Worm (Caenorhabditis elegans) whole organism, L4 larva: ENCODE data around the gene cutl-5.

Experiments
- F26F4.8 ChIP-seq: fragments of 200-800 bp; sonication (Bioruptor generic); conservative IDR thresholded peaks from 2 replicates; pipeline ENCODE4 v1.3.6; 2022; ENCODE audit warnings: missing genetic modification characterization, missing compliant biosample characterization
- T20F7.1 ChIP-seq: fragments of 200-800 bp; sonication (Bioruptor generic); optimal IDR thresholded peaks from 2 replicates; lab custom pipeline; 2018; ENCODE audit warnings: mild to moderate bottlenecking, missing genetic modification characterization, missing compliant biosample characterization
- T26A8.4 ChIP-seq: fragments of 200-800 bp; sonication (Bioruptor generic); IDR thresholded peaks from 2 replicates; pipeline ENCODE4 v1.3.6; 2022; ENCODE audit warnings: missing genetic modification characterization, missing compliant biosample characterization
- aly-2 ChIP-seq: sonication (generic microtip); optimal IDR thresholded peaks from 2 replicates; lab custom pipeline; 2018; ENCODE audit warnings: missing biosample characterization, missing genetic modification characterization
- arid-1 ChIP-seq: fragments of 200-800 bp; sonication (Bioruptor generic); conservative IDR thresholded peaks from 2 replicates; pipeline ENCODE4 v1.3.6; 2022; ENCODE audit warnings: missing genetic modification reagents, missing genetic modification characterization, missing compliant biosample characterization
- attf-4 ChIP-seq: sonication (generic microtip); optimal IDR thresholded peaks from 3 replicates; lab custom pipeline; 2017; ENCODE audit warnings: missing biosample characterization, missing genetic modification characterization
- ceh-28 ChIP-seq: fragments of 150-350 bp; optimal IDR thresholded peaks from 2 replicates; lab custom pipeline; 2014; ENCODE audit warnings: missing biosample characterization, missing genetic modification reagents, missing genetic modification characterization
- ceh-32 ChIP-seq: sonication (generic microtip); optimal IDR thresholded peaks from 2 replicates; lab custom pipeline; 2016; ENCODE audit warnings: mild to moderate bottlenecking, missing genetic modification characterization, missing compliant biosample characterization; ENCODE audit not compliant: poor library complexity
- ceh-44 ChIP-seq: fragments of 200-800 bp; sonication (Bioruptor generic); IDR thresholded peaks from 2 replicates; pipeline ENCODE4 v1.3.6; 2022; ENCODE audit warnings: missing genetic modification reagents, missing genetic modification characterization, missing compliant biosample characterization
- ceh-62 ChIP-seq: sonication (generic microtip); optimal IDR thresholded peaks from 2 replicates; lab custom pipeline; 2017; ENCODE audit warnings: missing biosample characterization, missing genetic modification characterization
- ctbp-1 ChIP-seq: fragments of 200-800 bp; sonication (Bioruptor generic); IDR thresholded peaks from 2 replicates; pipeline ENCODE4 v1.3.6; 2022; ENCODE audit warnings: missing genetic modification reagents, missing genetic modification characterization, missing compliant biosample characterization
- daf-16 ChIP-seq, 3 experiments: sonication (generic microtip); optimal IDR thresholded peaks; 2 replicates each; lab custom pipeline; 2016 to 2017; ENCODE audit warnings: missing genetic modification characterization in 3 of 3, missing genetic modification reagents in 3 of 3, mild to moderate bottlenecking in 2 of 3, missing compliant biosample characterization in 2 of 3, missing biosample characterization in 1 of 3, moderate library complexity in 1 of 3
- dpl-1 ChIP-seq: fragments of 150-350 bp; optimal IDR thresholded peaks from 2 replicates; lab custom pipeline; 2014; ENCODE audit warnings: missing biosample characterization, missing genetic modification reagents, missing genetic modification characterization
- duxl-1 ChIP-seq: sonication (generic microtip); optimal IDR thresholded peaks from 2 replicates; lab custom pipeline; 2016; ENCODE audit warnings: mild to moderate bottlenecking, missing genetic modification characterization, moderate library complexity, missing compliant biosample characterization; ENCODE audit not compliant: poor library complexity
- fkh-10 ChIP-seq: fragments of 150-350 bp; optimal IDR thresholded peaks from 2 replicates; lab custom pipeline; 2014; ENCODE audit warnings: missing biosample characterization, missing genetic modification reagents, missing genetic modification characterization
- gei-8 ChIP-seq: fragments of 200-800 bp; sonication (Bioruptor generic); optimal IDR thresholded peaks from 2 replicates; lab custom pipeline; 2018; ENCODE audit warnings: mild to moderate bottlenecking, missing genetic modification characterization, missing compliant biosample characterization
- hlh-30 ChIP-seq: sonication (generic microtip); optimal IDR thresholded peaks from 2 replicates; lab custom pipeline; 2017; ENCODE audit warnings: antibody characterized with exemption, mild to moderate bottlenecking, missing genetic modification characterization, missing compliant biosample characterization; ENCODE audit not compliant: insufficient read depth
- hmg-1.1 ChIP-seq: fragments of 200-800 bp; sonication (Bioruptor generic); IDR thresholded peaks from 2 replicates; pipeline ENCODE4 v1.3.6; 2022; ENCODE audit warnings: missing genetic modification reagents, missing genetic modification characterization, missing compliant biosample characterization
- lin-13 ChIP-seq: fragments of 150-350 bp; optimal IDR thresholded peaks from 2 replicates; lab custom pipeline; 2014; ENCODE audit warnings: missing biosample characterization, missing genetic modification reagents, missing genetic modification characterization
- lsy-2 ChIP-seq, 2 experiments: fragments of 150-350 bp in 1 of 2; sonication (generic microtip) in 1 of 2; optimal IDR thresholded peaks; 2 replicates each; lab custom pipeline; 2014 to 2017; ENCODE audit warnings: missing biosample characterization in 2 of 2, missing genetic modification characterization in 2 of 2
- madf-9 ChIP-seq: fragments of 200-800 bp; sonication (Bioruptor generic); conservative IDR thresholded peaks from 2 replicates; pipeline ENCODE4 v1.3.6; 2022; ENCODE audit warnings: missing genetic modification reagents, missing genetic modification characterization, missing compliant biosample characterization
- mdt-29 ChIP-seq: fragments of 200-800 bp; sonication (Bioruptor generic); IDR thresholded peaks from 2 replicates; pipeline ENCODE4 v1.3.6; 2022; ENCODE audit warnings: missing genetic modification reagents, missing genetic modification characterization, missing compliant biosample characterization
- mxl-3 ChIP-seq: fragments of 200-800 bp; sonication (Bioruptor generic); optimal IDR thresholded peaks from 2 replicates; lab custom pipeline; 2018; ENCODE audit warnings: mild to moderate bottlenecking, missing genetic modification characterization, missing compliant biosample characterization
- nhr-11 ChIP-seq: fragments of 150-350 bp; optimal IDR thresholded peaks from 2 replicates; lab custom pipeline; 2014; ENCODE audit warnings: missing biosample characterization, missing genetic modification characterization
- nhr-111 ChIP-seq: fragments of 200-800 bp; sonication (Bioruptor generic); optimal IDR thresholded peaks from 2 replicates; lab custom pipeline; 2018; ENCODE audit warnings: mild to moderate bottlenecking, missing genetic modification characterization, missing compliant biosample characterization
- nhr-25 ChIP-seq: sonication (generic microtip); optimal IDR thresholded peaks from 2 replicates; lab custom pipeline; 2017; ENCODE audit warnings: missing genetic modification characterization, mild to moderate bottlenecking, missing compliant biosample characterization, antibody characterized with exemption, moderate library complexity, borderline replicate concordance; ENCODE audit not compliant: insufficient read depth
- nhr-28 ChIP-seq: fragments of 150-350 bp; optimal IDR thresholded peaks from 2 replicates; lab custom pipeline; 2014; ENCODE audit warnings: missing biosample characterization, missing genetic modification characterization
- nhr-42 ChIP-seq: fragments of 200-800 bp; sonication (Bioruptor generic); IDR thresholded peaks from 2 replicates; pipeline ENCODE4 v1.3.6; 2022; ENCODE audit warnings: missing genetic modification characterization, missing compliant biosample characterization
- nhr-48 ChIP-seq: sonication (generic microtip); optimal IDR thresholded peaks from 2 replicates; lab custom pipeline; 2016; ENCODE audit warnings: mild to moderate bottlenecking, missing genetic modification characterization, missing compliant biosample characterization
- nhr-6 ChIP-seq: fragments of 150-350 bp; optimal IDR thresholded peaks from 2 replicates; lab custom pipeline; 2014; ENCODE audit warnings: missing biosample characterization, missing genetic modification characterization
- nhr-76 ChIP-seq: fragments of 150-350 bp; optimal IDR thresholded peaks from 2 replicates; lab custom pipeline; 2014; ENCODE audit warnings: missing biosample characterization, missing genetic modification characterization
- php-3 ChIP-seq: fragments of 200-800 bp; sonication (Bioruptor generic); IDR thresholded peaks from 2 replicates; pipeline ENCODE4 v1.3.6; 2022; ENCODE audit warnings: missing genetic modification reagents, missing genetic modification characterization, missing compliant biosample characterization
- pqm-1 ChIP-seq: sonication (generic microtip); optimal IDR thresholded peaks from 2 replicates; lab custom pipeline; 2017; ENCODE audit warnings: missing biosample characterization, missing genetic modification characterization
- set-16 ChIP-seq: fragments of 200-800 bp; sonication (Bioruptor generic); IDR thresholded peaks from 2 replicates; pipeline ENCODE4 v1.3.6; 2022; ENCODE audit warnings: missing genetic modification reagents, missing genetic modification characterization, missing compliant biosample characterization
- snpc-1.2 ChIP-seq: fragments of 200-800 bp; sonication (Bioruptor generic); IDR thresholded peaks from 2 replicates; pipeline ENCODE4 v1.3.6; 2022; ENCODE audit warnings: missing genetic modification reagents, missing genetic modification characterization, missing compliant biosample characterization
- tra-1 ChIP-seq: fragments of 200-800 bp; sonication (Bioruptor generic); IDR thresholded peaks from 2 replicates; pipeline ENCODE4 v1.3.6; 2022; ENCODE audit warnings: missing genetic modification reagents, missing genetic modification characterization, missing compliant biosample characterization
- unc-130 ChIP-seq: sonication (generic microtip); optimal IDR thresholded peaks from 2 replicates; lab custom pipeline; 2016; ENCODE audit warnings: missing genetic modification reagents, missing genetic modification characterization, missing compliant biosample characterization
- unc-62 ChIP-seq, 3 experiments: fragments of 150-350 bp in 1 of 3; sonication (generic microtip); optimal IDR thresholded peaks in 2 of 3; peaks in 1 of 3; 1 replicate in 1 of 3; 2 replicates in 2 of 3; lab custom pipeline; 2014 to 2017; ENCODE audit warnings: missing biosample characterization in 3 of 3, missing genetic modification characterization in 3 of 3, missing genetic modification reagents in 3 of 3, missing genotype in 1 of 3
- zag-1 ChIP-seq: fragments of 150-350 bp; optimal IDR thresholded peaks from 2 replicates; lab custom pipeline; 2014; ENCODE audit warnings: missing biosample characterization, missing genetic modification characterization
- zfp-3 ChIP-seq: fragments of 200-800 bp; sonication (Bioruptor generic); conservative IDR thresholded peaks from 2 replicates; pipeline ENCODE4 v1.3.6; 2022; ENCODE audit warnings: missing genetic modification reagents, missing genetic modification characterization, missing compliant biosample characterization

The cutl-5 gene

ce11 chrII:7146240-7146639, 30.5 kb upstream of the cutl-5 start:
- TF ChIP-seq nhr-6 (no peak), ctbp-1 (GFP tag; lab: Robert Waterston, UW) (no peak), aly-2 (tag; lab: Kevin White, UChicago) (no peak), T20F7.1 (no peak), gei-8 (GFP tag; lab: Kevin White, UChicago) (no peak), T26A8.4 (GFP tag; lab: Robert Waterston, UW) (no peak), lin-13 (no peak), nhr-28 (tag; lab: Kevin White, UChicago) (no peak), zfp-3 (GFP tag; lab: Robert Waterston, UW) (no peak), ceh-32 (tag; lab: Kevin White, UChicago) (no peak), ceh-28 (tag; lab: Kevin White, UChicago) (no peak)

DNA sequence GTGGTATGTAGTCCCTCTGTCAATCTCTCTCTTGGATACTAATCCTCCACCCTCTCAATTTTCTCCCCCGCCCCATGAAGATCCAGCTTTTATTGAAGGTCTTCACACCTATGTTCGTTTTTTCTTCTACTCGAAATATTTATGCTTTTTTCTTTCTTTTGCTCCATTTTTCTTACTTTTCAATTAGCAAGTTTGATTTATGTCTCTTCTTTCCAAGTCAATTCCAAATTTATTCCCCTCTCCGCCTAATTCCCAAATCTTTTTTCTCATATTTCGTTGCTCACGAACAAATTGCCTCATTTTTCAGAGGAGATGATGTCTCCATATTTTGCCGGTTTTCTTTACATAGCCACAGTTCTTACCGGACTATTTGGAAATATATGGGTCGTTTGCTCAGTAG, 28.6 kb upstream of the cutl-5 start, which contains the start of gene npr-31:
Gene npr-31 (plus strand): TSS at position 301 of the 400 bp plus-strand sequence.
- TF ChIP-seq nhr-42 (GFP tag; lab: Robert Waterston, UW) (no peak), attf-4 (tag; lab: Kevin White, UChicago) (no peak), zag-1 (tag; lab: Kevin White, UChicago) (no peak), tra-1 (GFP tag; lab: Robert Waterston, UW) (no peak), fkh-10 (no peak), duxl-1 (tag; lab: Kevin White, UChicago) (no peak), arid-1 (GFP tag; lab: Robert Waterston, UW) (no peak), ctbp-1 (GFP tag; lab: Robert Waterston, UW) (no peak), hmg-1.1 (GFP tag; lab: Robert Waterston, UW) (no peak), lsy-2 (tag; optimal IDR thresholded peaks at IDR 0.05; lab: Kevin White, UChicago) (no peak), dpl-1 (no peak), ceh-44 (GFP tag; lab: Robert Waterston, UW) (no peak), nhr-25 (no peak), unc-130 (no peak), mdt-29 (GFP tag; lab: Robert Waterston, UW) (no peak), ceh-62 (tag; lab: Kevin White, UChicago) (no peak), F26F4.8 (GFP tag; lab: Robert Waterston, UW) (no peak), nhr-111 (no peak), snpc-1.2 (GFP tag; lab: Robert Waterston, UW) (no peak), mxl-3 (GFP tag; lab: Kevin White, UChicago) (no peak)

ce11 chrII:7139064-7139463, 23.4 kb upstream of the cutl-5 start:
- TF ChIP-seq madf-9 (GFP tag; lab: Robert Waterston, UW) (no peak), unc-62 (GFP tag; optimal IDR thresholded peaks at IDR 0.05 in 1 of 2; lab: Kevin White, UChicago) (peak in 1 of 2 experiments; percentile 53), unc-62 (tag; optimal IDR thresholded peaks at IDR 0.05; lab: Kevin White, UChicago) (no peak), pqm-1 (tag; lab: Kevin White, UChicago) (peak; percentile 86), nhr-76 (tag; lab: Kevin White, UChicago) (no peak), hlh-30 (no peak), daf-16 (GFP tag; optimal IDR thresholded peaks at IDR 0.05; lab: Kevin White, UChicago) (no peak), daf-16 (tag; optimal IDR thresholded peaks at IDR 0.05; lab: Kevin White, UChicago) (peak; percentile 92), nhr-11 (no peak), set-16 (no peak), php-3 (GFP tag; lab: Robert Waterston, UW) (peak; percentile 65), nhr-48 (tag; lab: Kevin White, UChicago) (no peak), nhr-28 (tag; lab: Kevin White, UChicago) (peak; percentile 60)
- TF ChIP-seq, all 104 proteins: peak for 5
